Fruit fly (Drosophila melanogaster) whole organism, prepupa: ENCODE measurements around the gene Spn.

ENCODE experiments used
- CG10631 ChIP-seq: fragments of 200-800 bp; sonication (Bioruptor generic); optimal IDR thresholded peaks from 2 replicates; lab custom pipeline; 2016; ENCODE audit warnings: missing biosample characterization, missing genetic modification characterization
- CG11294 ChIP-seq: fragments of 200-800 bp; sonication (Bioruptor generic); IDR thresholded peaks from 2 replicates; pipeline ENCODE4 v1.3.6; 2022; ENCODE audit warnings: missing biosample characterization, missing genetic modification characterization
- CG3032 ChIP-seq: fragments of 200-800 bp; optimal IDR thresholded peaks from 2 replicates; lab custom pipeline; 2019; ENCODE audit warnings: missing biosample characterization, mild to moderate bottlenecking, missing genetic modification characterization, moderate library complexity
- CG8119 ChIP-seq: fragments of 200-800 bp; sonication (Bioruptor generic); IDR thresholded peaks from 3 replicates; pipeline ENCODE4 v1.3.6; 2022; ENCODE audit warnings: missing biosample characterization, missing genetic modification characterization
- Ets21C ChIP-seq: fragments of 200-800 bp; sonication (Bioruptor generic); optimal IDR thresholded peaks from 3 replicates; lab custom pipeline; 2016; ENCODE audit warnings: missing biosample characterization, missing genetic modification characterization
- achi ChIP-seq: fragments of 200-800 bp; sonication (Bioruptor generic); optimal IDR thresholded peaks from 3 replicates; lab custom pipeline; 2016; ENCODE audit warnings: missing biosample characterization, missing genetic modification characterization
- acj6 ChIP-seq: fragments of 200-800 bp; sonication (Bioruptor generic); optimal IDR thresholded peaks from 3 replicates; lab custom pipeline; 2016; ENCODE audit warnings: missing biosample characterization, missing genetic modification characterization
- eg ChIP-seq: fragments of 200-800 bp; sonication (Bioruptor generic); IDR thresholded peaks from 3 replicates; pipeline ENCODE4 v1.3.6; 2022; ENCODE audit warnings: missing biosample characterization, missing genetic modification characterization
- fkh ChIP-seq: fragments of 200-800 bp; sonication (Bioruptor generic); optimal IDR thresholded peaks from 3 replicates; lab custom pipeline; 2017; ENCODE audit warnings: missing biosample characterization, mild to moderate bottlenecking, missing genetic modification characterization, moderate library complexity

DNA sequence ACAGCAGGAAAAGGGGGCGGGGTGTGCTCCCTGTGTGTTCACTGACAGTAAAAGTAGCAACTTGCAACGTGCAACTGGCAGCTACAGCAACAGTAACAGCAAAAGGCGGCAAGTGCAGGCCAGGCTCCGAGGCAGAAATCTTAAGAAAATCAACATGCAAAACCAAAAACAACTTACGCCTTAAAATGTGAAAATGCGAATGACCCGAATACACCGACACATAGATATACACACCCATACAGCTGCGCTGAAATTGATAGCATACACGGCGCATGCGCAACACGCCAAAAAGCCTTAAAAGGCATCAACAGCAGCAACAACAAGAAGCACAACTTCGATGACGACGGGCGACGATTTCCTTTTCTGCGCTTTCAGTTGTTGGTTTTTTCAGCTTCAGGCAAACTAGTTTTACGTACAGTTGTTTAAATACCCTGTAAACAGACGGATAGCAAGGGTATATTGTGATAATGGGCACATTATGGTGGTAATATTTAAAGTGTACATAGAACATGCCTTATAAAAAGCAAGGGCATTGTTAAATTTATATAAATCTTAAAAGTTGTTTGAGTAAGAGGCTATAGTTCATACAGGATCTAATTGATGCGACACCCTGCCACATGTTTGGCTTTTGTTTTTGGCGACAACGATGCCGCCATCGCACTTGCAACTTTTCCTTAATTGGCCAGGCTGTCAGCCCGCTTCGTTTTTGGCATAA lies 81.6 kb downstream of the Spn start:
- peak; percentile 78 for TF ChIP-seq CG3032 (tag; lab: Kevin White, UChicago)
- TF ChIP-seq fkh = no peak
- peak; percentile 53 for TF ChIP-seq Ets21C (GFP tag; lab: Kevin White, UChicago)
- peak; percentile 96 for TF ChIP-seq CG8119 (GFP tag; lab: Robert Waterston, UW)
- TF ChIP-seq CG10631 = peak; percentile 81
- peak; percentile 97 for TF ChIP-seq eg (GFP tag; lab: Robert Waterston, UW)
- peak; percentile 88 for TF ChIP-seq CG11294
- peak; percentile 87 for TF ChIP-seq achi (GFP tag; lab: Kevin White, UChicago)
- peak; percentile 88 for TF ChIP-seq acj6 (GFP tag; lab: Kevin White, UChicago)
